Worm (Caenorhabditis elegans): ENCODE measurements around the gene srj-44.

The srj-44 gene

ce11 chrV:2845771-2846170 lies at the start of gene srj-44:
srj-44 (minus strand) TSS chrV:2845871.
- TF ChIP-seq efl-1 (optimal IDR thresholded peaks at IDR 0.05) (no peak), efl-1 (GFP tag; optimal IDR thresholded peaks at IDR 0.05 in 1 of 2) (peak in 1 of 2 experiments; percentile 29), rnt-1 (tag; optimal IDR thresholded peaks at IDR 0.05) (no peak)

DNA sequence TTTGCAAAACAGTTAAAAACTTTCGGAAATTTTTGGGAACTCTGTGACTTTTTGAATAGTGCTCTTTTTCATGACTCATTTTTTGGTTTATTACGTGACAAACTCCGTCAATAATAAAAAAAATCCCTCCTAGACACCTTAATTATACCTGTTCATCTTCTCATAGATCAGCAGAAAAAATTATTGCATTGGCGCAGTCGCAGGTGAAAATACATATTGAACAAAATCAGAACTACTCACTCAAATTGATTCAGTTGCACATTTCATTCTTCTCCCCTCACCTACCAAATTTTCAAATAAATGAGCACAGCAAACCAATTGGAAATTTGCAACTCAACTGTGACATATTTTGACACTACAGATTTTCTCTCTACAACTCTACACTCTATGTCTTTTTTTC lies 47.3 kb upstream of the srj-44 start, which contains the start of gene srh-127:
srh-127 (plus strand) TSS at position 301 of the 400 bp plus-strand sequence.
- TF ChIP-seq Y116A8C.19 (tag; optimal IDR thresholded peaks at IDR 0.05; ENCODE audit: borderline replicate concordance) = no peak
- no peak for TF ChIP-seq nhr-85 (tag)
- TF ChIP-seq lin-39 (tag; optimal IDR thresholded peaks at IDR 0.05) = no peak
- no peak for TF ChIP-seq fkh-10 (GFP tag; optimal IDR thresholded peaks at IDR 0.05)
- TF ChIP-seq efl-1 (optimal IDR thresholded peaks at IDR 0.05) = no peak
- peak in 1 of 2 experiments; percentile 17 for TF ChIP-seq efl-1 (GFP tag; optimal IDR thresholded peaks at IDR 0.05 in 1 of 2)

- TF ChIP-seq pax-3 (tag; optimal IDR thresholded peaks at IDR 0.05) = no peak
- no peak for TF ChIP-seq vab-15 (tag; optimal IDR thresholded peaks at IDR 0.05)
- TF ChIP-seq zag-1 (tag; optimal IDR thresholded peaks at IDR 0.05) = no peak
- no peak for TF ChIP-seq sptf-1 (tag; optimal IDR thresholded peaks at IDR 0.05)
- TF ChIP-seq mep-1 (tag; optimal IDR thresholded peaks at IDR 0.05) = no peak
- no peak for TF ChIP-seq Y116A8C.19 (tag; optimal IDR thresholded peaks at IDR 0.05; ENCODE audit: borderline replicate concordance)
- no peak for TF ChIP-seq fos-1 (tag; optimal IDR thresholded peaks at IDR 0.05)
- no peak for TF ChIP-seq ztf-4 (tag; optimal IDR thresholded peaks at IDR 0.05)
- no peak for TF ChIP-seq lin-39 (tag; optimal IDR thresholded peaks at IDR 0.05)
- TF ChIP-seq blmp-1 (tag; optimal IDR thresholded peaks at IDR 0.05) = no peak
- TF ChIP-seq mef-2 (tag; optimal IDR thresholded peaks at IDR 0.05) = no peak
Observed at ce11 chrV:2891927-2892326, 46.3 kb upstream of the srj-44 start, which contains the start of gene F37B4.15. F37B4.15 (plus strand) TSS chrV:2892227.

ce11 chrV:2888681-2889080 lies 43.0 kb upstream of the srj-44 start, which contains the start of gene srw-4:
srw-4 (minus strand) TSS chrV:2888781.
- no peak for TF ChIP-seq nhr-71 (tag; optimal IDR thresholded peaks at IDR 0.05)
- no peak for TF ChIP-seq nhr-76 (tag; optimal IDR thresholded peaks at IDR 0.05)
- TF ChIP-seq aha-1 (tag; optimal IDR thresholded peaks at IDR 0.05) = no peak
- TF ChIP-seq nhr-85 (tag) = no peak
- no peak for TF ChIP-seq nhr-77 (tag; optimal IDR thresholded peaks at IDR 0.05)
- no peak for TF ChIP-seq rnt-1 (tag; optimal IDR thresholded peaks at IDR 0.05)
- TF ChIP-seq tbx-2 (tag; optimal IDR thresholded peaks at IDR 0.05) = no peak
- no peak for TF ChIP-seq ama-1 (optimal IDR thresholded peaks at IDR 0.05)
- no peak for TF ChIP-seq grh-1 (GFP tag; IDR thresholded peaks at IDR 0.05)
- TF ChIP-seq mef-2 (tag; optimal IDR thresholded peaks at IDR 0.05) = no peak
- no peak for TF ChIP-seq mep-1 (tag; optimal IDR thresholded peaks at IDR 0.05)
- no peak for TF ChIP-seq F16B12.6 (tag; optimal IDR thresholded peaks at IDR 0.05)
- TF ChIP-seq nhr-84 (tag; optimal IDR thresholded peaks at IDR 0.05) = no peak

DNA sequence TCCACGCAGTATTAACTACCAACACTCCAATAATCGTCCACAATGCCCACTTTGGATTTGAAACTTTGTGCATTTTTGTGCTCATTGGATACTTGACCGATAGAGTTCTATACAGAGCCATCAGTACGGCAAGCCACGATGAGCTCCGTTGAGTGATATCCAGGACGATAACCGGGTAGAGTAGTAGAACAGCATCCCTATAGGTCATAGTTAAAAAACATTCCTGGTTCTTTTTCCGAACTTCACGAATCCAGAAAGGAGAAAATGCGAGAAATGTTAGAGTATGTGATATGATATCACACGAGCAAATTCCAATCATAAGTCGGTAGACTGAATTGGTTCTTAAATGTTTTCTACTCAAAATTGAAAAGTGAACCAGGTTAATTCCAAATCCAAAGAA lies 42.6 kb upstream of the srj-44 start:
- TF ChIP-seq nhr-237 (tag; optimal IDR thresholded peaks at IDR 0.05) (no peak), ets-5 (GFP tag; IDR thresholded peaks at IDR 0.05) (no peak), snu-23 (GFP tag; optimal IDR thresholded peaks at IDR 0.05) (no peak), dsc-1 (tag; optimal IDR thresholded peaks at IDR 0.05) (no peak), lin-13 (GFP tag; optimal IDR thresholded peaks at IDR 0.05) (no peak), sptf-1 (tag; optimal IDR thresholded peaks at IDR 0.05) (no peak), elt-3 (tag; optimal IDR thresholded peaks at IDR 0.05) (no peak), irx-1 (tag; optimal IDR thresholded peaks at IDR 0.05) (no peak), nhr-28 (tag; optimal IDR thresholded peaks at IDR 0.05) (no peak), nhr-76 (tag; optimal IDR thresholded peaks at IDR 0.05) (no peak), elt-2 (tag; optimal IDR thresholded peaks at IDR 0.05) (no peak), ztf-4 (tag; optimal IDR thresholded peaks at IDR 0.05) (no peak), hpl-2 (GFP tag; optimal IDR thresholded peaks at IDR 0.05) (no peak), nhr-19 (GFP tag; conservative IDR thresholded peaks at IDR 0.05) (no peak), dpl-1 (GFP tag; optimal IDR thresholded peaks at IDR 0.05) (no peak), unc-86 (tag; optimal IDR thresholded peaks at IDR 0.05) (no peak), isw-1 (GFP tag; IDR thresholded peaks at IDR 0.05) (no peak)

Data from whole organism, L1 larva.